Worm (Caenorhabditis elegans): ENCODE results near the gene F16B4.5.

- TF ChIP-seq nhr-10 (tag; optimal IDR thresholded peaks at IDR 0.05) (no peak), ama-1 (optimal IDR thresholded peaks at IDR 0.05) (no peak)
Observed at ce11 chrV:1631148-1631547, 42.9 kb downstream of the F16B4.5 start, which contains the start of gene Y46H3D.8.
